Worm (Caenorhabditis elegans) whole organism, L3 larva: ENCODE measurements around the gene fbxa-224.
A peak's percentile ranks its signal among the peaks of the same experiment; 100 is the strongest.

ENCODE experiments used
- R02D3.7 ChIP-seq: fragments of 150-350 bp; optimal IDR thresholded peaks from 2 replicates; lab custom pipeline; 2014; ENCODE audit warnings: missing biosample characterization, missing genetic modification characterization
- ZK546.5 ChIP-seq: sonication (generic microtip); optimal IDR thresholded peaks from 2 replicates; lab custom pipeline; 2017; ENCODE audit warnings: missing biosample characterization, missing genetic modification characterization
- aly-2 ChIP-seq: fragments of 150-350 bp; optimal IDR thresholded peaks from 2 replicates; lab custom pipeline; 2014; ENCODE audit warnings: missing biosample characterization, missing genetic modification characterization
- ama-1 ChIP-seq: fragments of 150-350 bp; optimal IDR thresholded peaks from 2 replicates; lab custom pipeline; 2018
- ceh-16 ChIP-seq: sonication (generic microtip); optimal IDR thresholded peaks from 2 replicates; lab custom pipeline; 2017; ENCODE audit warnings: missing biosample characterization, missing genetic modification characterization
- ceh-28 ChIP-seq: fragments of 150-350 bp; optimal IDR thresholded peaks from 2 replicates; lab custom pipeline; 2014; ENCODE audit warnings: missing biosample characterization, missing genetic modification reagents, missing genetic modification characterization
- ceh-82 ChIP-seq: fragments of 150-350 bp; optimal IDR thresholded peaks from 2 replicates; lab custom pipeline; 2014; ENCODE audit warnings: missing biosample characterization, missing genetic modification characterization
- ceh-9 ChIP-seq: sonication (generic microtip); optimal IDR thresholded peaks from 2 replicates; lab custom pipeline; 2018; ENCODE audit warnings: missing biosample characterization, missing genetic modification characterization
- daf-12 ChIP-seq: fragments of 150-350 bp; optimal IDR thresholded peaks from 2 replicates; lab custom pipeline; 2014; ENCODE audit warnings: missing biosample characterization, missing genetic modification reagents, missing genetic modification characterization
- egl-27 ChIP-seq: sonication (generic microtip); optimal IDR thresholded peaks from 4 replicates; lab custom pipeline; 2017; ENCODE audit warnings: missing biosample characterization, missing genetic modification reagents, missing genetic modification characterization
- egl-5 ChIP-seq: fragments of 150-350 bp; optimal IDR thresholded peaks from 2 replicates; lab custom pipeline; 2017; ENCODE audit warnings: missing biosample characterization, missing genetic modification reagents, missing genetic modification characterization, inconsistent platforms
- elt-1 ChIP-seq: fragments of 150-350 bp; optimal IDR thresholded peaks from 2 replicates; lab custom pipeline; 2014; ENCODE audit warnings: missing biosample characterization, missing genetic modification characterization
- elt-2 ChIP-seq: sonication (generic microtip); optimal IDR thresholded peaks from 2 replicates; lab custom pipeline; 2016; ENCODE audit warnings: missing genetic modification reagents, mild to moderate bottlenecking, missing genetic modification characterization, missing compliant biosample characterization
- elt-3 ChIP-seq, 3 experiments: fragments of 150-350 bp in 1 of 3; sonication (generic microtip) in 2 of 3; optimal IDR thresholded peaks; 2 replicates in 2 of 3; 4 replicates in 1 of 3; lab custom pipeline; 2014 to 2017; ENCODE audit warnings: missing biosample characterization in 3 of 3, missing genetic modification characterization in 3 of 3
- eor-1 ChIP-seq, 2 experiments: fragments of 150-350 bp; optimal IDR thresholded peaks; 2 replicates each; lab custom pipeline; 2014 to 2018; ENCODE audit warnings: missing biosample characterization in 2 of 2, missing genetic modification characterization in 2 of 2
- fkh-10 ChIP-seq: sonication (generic microtip); optimal IDR thresholded peaks from 2 replicates; lab custom pipeline; 2017; ENCODE audit warnings: missing biosample characterization, missing genetic modification reagents, missing genetic modification characterization
- fkh-2 ChIP-seq: fragments of 150-350 bp; optimal IDR thresholded peaks from 2 replicates; lab custom pipeline; 2014; ENCODE audit warnings: missing biosample characterization, missing genetic modification reagents, missing genetic modification characterization
- fos-1 ChIP-seq: fragments of 150-350 bp; optimal IDR thresholded peaks from 2 replicates; lab custom pipeline; 2014; ENCODE audit warnings: missing biosample characterization, missing genetic modification characterization
- hmg-11 ChIP-seq: sonication (generic microtip); optimal IDR thresholded peaks from 2 replicates; lab custom pipeline; 2016; ENCODE audit warnings: missing genetic modification characterization, missing compliant biosample characterization
- jun-1 ChIP-seq: fragments of 150-350 bp; optimal IDR thresholded peaks from 2 replicates; lab custom pipeline; 2014; ENCODE audit warnings: missing biosample characterization, missing genetic modification reagents, missing genetic modification characterization
- lin-15B ChIP-seq: fragments of 150-350 bp; optimal IDR thresholded peaks from 2 replicates; lab custom pipeline; 2014; ENCODE audit warnings: missing biosample characterization, missing genetic modification characterization
- lin-39 ChIP-seq: fragments of 150-350 bp; optimal IDR thresholded peaks from 2 replicates; lab custom pipeline; 2018; ENCODE audit warnings: missing biosample characterization, missing genetic modification reagents, missing genetic modification characterization
- lsy-12 ChIP-seq: sonication (generic microtip); optimal IDR thresholded peaks from 2 replicates; lab custom pipeline; 2016; ENCODE audit warnings: mild to moderate bottlenecking, missing genetic modification characterization, missing compliant biosample characterization
- mdl-1 ChIP-seq: fragments of 150-350 bp; optimal IDR thresholded peaks from 2 replicates; lab custom pipeline; 2014; ENCODE audit warnings: missing biosample characterization, missing genetic modification characterization
- mml-1 ChIP-seq: fragments of 150-350 bp; sonication (generic microtip); optimal IDR thresholded peaks from 3 replicates; lab custom pipeline; 2014; ENCODE audit warnings: missing biosample characterization, missing genetic modification characterization
- nfya-1 ChIP-seq: sonication (generic microtip); optimal IDR thresholded peaks from 2 replicates; lab custom pipeline; 2017; ENCODE audit warnings: missing genetic modification characterization, mild to moderate bottlenecking, missing compliant biosample characterization, antibody characterized with exemption, moderate library complexity; ENCODE audit not compliant: insufficient read depth
- nhr-11 ChIP-seq: fragments of 150-350 bp; optimal IDR thresholded peaks from 2 replicates; lab custom pipeline; 2014; ENCODE audit warnings: missing biosample characterization, missing genetic modification characterization
- nhr-12 ChIP-seq: fragments of 150-350 bp; optimal IDR thresholded peaks from 2 replicates; lab custom pipeline; 2014; ENCODE audit warnings: missing biosample characterization, missing genetic modification characterization
- nhr-23 ChIP-seq: fragments of 150-350 bp; optimal IDR thresholded peaks from 2 replicates; lab custom pipeline; 2014; ENCODE audit warnings: missing biosample characterization, missing genetic modification reagents, missing genetic modification characterization
- nhr-237 ChIP-seq: fragments of 150-350 bp; optimal IDR thresholded peaks from 2 replicates; lab custom pipeline; 2014; ENCODE audit warnings: missing biosample characterization, missing genetic modification characterization
- nhr-25 ChIP-seq: sonication (generic microtip); optimal IDR thresholded peaks from 2 replicates; lab custom pipeline; 2017; ENCODE audit warnings: missing biosample characterization, missing genetic modification characterization
- nhr-28 ChIP-seq: fragments of 150-350 bp; optimal IDR thresholded peaks from 2 replicates; lab custom pipeline; 2014; ENCODE audit warnings: missing biosample characterization, missing genetic modification characterization
- nhr-43 ChIP-seq: sonication (generic microtip); optimal IDR thresholded peaks from 2 replicates; lab custom pipeline; 2016; ENCODE audit warnings: mild to moderate bottlenecking, missing genetic modification characterization, missing compliant biosample characterization; ENCODE audit not compliant: poor library complexity, severe bottlenecking
- nhr-67 ChIP-seq: fragments of 150-350 bp; optimal IDR thresholded peaks from 2 replicates; lab custom pipeline; 2014; ENCODE audit warnings: missing biosample characterization, missing genetic modification characterization
- nhr-76 ChIP-seq: fragments of 150-350 bp; sonication (generic microtip); optimal IDR thresholded peaks from 5 replicates; lab custom pipeline; 2014; ENCODE audit warnings: missing biosample characterization, missing genetic modification characterization
- nhr-77 ChIP-seq: fragments of 150-350 bp; optimal IDR thresholded peaks from 2 replicates; lab custom pipeline; 2014; ENCODE audit warnings: missing biosample characterization, missing genetic modification characterization
- pha-4 ChIP-seq: fragments of 150-350 bp; optimal IDR thresholded peaks from 2 replicates; lab custom pipeline; 2014; ENCODE audit warnings: missing biosample characterization, missing genetic modification reagents, missing genetic modification characterization
- pqm-1 ChIP-seq: fragments of 150-350 bp; optimal IDR thresholded peaks from 2 replicates; lab custom pipeline; 2017; ENCODE audit warnings: missing biosample characterization, missing genetic modification characterization, inconsistent platforms
- sea-2 ChIP-seq: fragments of 150-350 bp; sonication (generic microtip); optimal IDR thresholded peaks from 4 replicates; lab custom pipeline; 2014; ENCODE audit warnings: missing biosample characterization, missing genetic modification reagents, missing genetic modification characterization
- skn-1 ChIP-seq: fragments of 150-350 bp; optimal IDR thresholded peaks from 2 replicates; lab custom pipeline; 2014; ENCODE audit warnings: missing biosample characterization, missing genetic modification characterization
- snpc-4 ChIP-seq: fragments of 150-350 bp; optimal IDR thresholded peaks from 2 replicates; lab custom pipeline; 2014; ENCODE audit warnings: missing biosample characterization, missing genetic modification characterization
- tbx-2 ChIP-seq: sonication (generic microtip); optimal IDR thresholded peaks from 2 replicates; lab custom pipeline; 2016; ENCODE audit warnings: mild to moderate bottlenecking, missing genetic modification characterization, missing compliant biosample characterization
- unc-39 ChIP-seq: sonication (generic microtip); optimal IDR thresholded peaks from 4 replicates; lab custom pipeline; 2017; ENCODE audit warnings: missing biosample characterization, missing genetic modification characterization
- unc-62 ChIP-seq: fragments of 150-350 bp; sonication (generic microtip); optimal IDR thresholded peaks from 4 replicates; lab custom pipeline; 2014; ENCODE audit warnings: missing biosample characterization, missing genetic modification reagents, missing genetic modification characterization
- zag-1 ChIP-seq: fragments of 150-350 bp; optimal IDR thresholded peaks from 2 replicates; lab custom pipeline; 2014; ENCODE audit warnings: missing biosample characterization, missing genetic modification characterization
- ztf-11 ChIP-seq: fragments of 150-350 bp; optimal IDR thresholded peaks from 2 replicates; lab custom pipeline; 2014; ENCODE audit warnings: missing biosample characterization, missing genetic modification characterization
- ztf-4 ChIP-seq: fragments of 150-350 bp; optimal IDR thresholded peaks from 2 replicates; lab custom pipeline; 2014; ENCODE audit warnings: missing biosample characterization, missing genetic modification characterization

fbxa-224 gene

DNA sequence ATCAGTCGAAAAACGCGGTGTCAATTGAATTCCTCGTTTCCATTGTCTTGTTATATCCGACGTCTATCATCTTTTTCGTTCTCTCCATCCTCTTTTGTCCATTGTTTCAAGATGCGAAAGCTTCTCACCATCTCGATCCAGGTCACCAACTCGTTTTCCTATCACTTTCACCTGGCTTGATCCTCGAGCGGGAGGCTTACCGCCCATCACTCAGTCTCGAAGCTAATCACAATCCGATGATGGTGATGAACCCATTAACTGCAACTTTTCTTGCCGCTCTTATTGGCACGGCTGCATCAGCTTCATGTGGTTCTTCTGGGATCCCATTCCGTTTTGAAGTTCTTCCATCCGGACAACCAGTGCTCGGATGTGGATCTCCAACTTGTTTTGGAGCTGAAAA lies 17.0 kb downstream of the fbxa-224 start, which contains the start of gene wrt-1:
Gene wrt-1, plus strand, starts transcription at position 53 of the 400 bp plus-strand sequence.
- TF ChIP-seq fkh-2 (tag; lab: Kevin White, UChicago) = no peak
- peak; percentile 19 for TF ChIP-seq ama-1 (lab: Kevin White, UChicago)
- TF ChIP-seq nhr-23 = peak; percentile 41
- TF ChIP-seq elt-3 (tag; optimal IDR thresholded peaks at IDR 0.05; lab: Kevin White, UChicago) = no peak

- no peak for TF ChIP-seq fkh-2 (tag; lab: Kevin White, UChicago)
- peak; percentile 87 for TF ChIP-seq nfya-1 (tag; lab: Kevin White, UChicago)
- peak; percentile 35 for TF ChIP-seq ztf-4
- TF ChIP-seq elt-3 (tag; optimal IDR thresholded peaks at IDR 0.05; lab: Kevin White, UChicago) = peak; percentile 1 to 61 (median 49)
- peak; percentile 34 for TF ChIP-seq unc-62 (GFP tag; lab: Kevin White, UChicago)
- peak; percentile 58 for TF ChIP-seq lin-15B
- TF ChIP-seq tbx-2 = peak; percentile 62
- peak; percentile 35 for TF ChIP-seq snpc-4 (tag; lab: Kevin White, UChicago)
- TF ChIP-seq skn-1 (tag; lab: Kevin White, UChicago) = peak; percentile 71
- no peak for TF ChIP-seq ceh-16 (tag; lab: Kevin White, UChicago)
- TF ChIP-seq ceh-9 = no peak
- peak; percentile 92 for TF ChIP-seq nhr-23
- TF ChIP-seq daf-12 (tag; lab: Kevin White, UChicago) = no peak
- TF ChIP-seq nhr-237 (tag; lab: Kevin White, UChicago) = no peak
- no peak for TF ChIP-seq zag-1 (tag; lab: Kevin White, UChicago)
- peak; percentile 60 for TF ChIP-seq fos-1 (tag; lab: Kevin White, UChicago)
- peak; percentile 86 for TF ChIP-seq nhr-25 (tag; lab: Kevin White, UChicago)
- TF ChIP-seq hmg-11 (tag; lab: Kevin White, UChicago) = no peak
- peak; percentile 20 for TF ChIP-seq elt-1 (tag; lab: Kevin White, UChicago)
- peak; percentile 53 for TF ChIP-seq mdl-1 (tag; lab: Kevin White, UChicago)
- no peak for TF ChIP-seq nhr-12 (tag; lab: Kevin White, UChicago)
- peak; percentile 51 for TF ChIP-seq egl-5 (tag; lab: Kevin White, UChicago)
- no peak for TF ChIP-seq ZK546.5 (tag; lab: Kevin White, UChicago)
- TF ChIP-seq unc-39 (tag; lab: Kevin White, UChicago) = no peak
- TF ChIP-seq aly-2 (tag; lab: Kevin White, UChicago) = no peak
- TF ChIP-seq sea-2 (GFP tag; lab: Kevin White, UChicago) = no peak
- peak; percentile 94 for TF ChIP-seq elt-2 (tag; lab: Kevin White, UChicago)
- no peak for TF ChIP-seq ama-1 (lab: Kevin White, UChicago)
- TF ChIP-seq nhr-76 (tag; lab: Kevin White, UChicago) = no peak
- TF ChIP-seq mml-1 = peak; percentile 75
- TF ChIP-seq pqm-1 (tag; lab: Kevin White, UChicago) = peak; percentile 73
- TF ChIP-seq R02D3.7 = no peak
- TF ChIP-seq nhr-43 (tag; lab: Kevin White, UChicago) = peak; percentile 91
- peak; percentile 93 for TF ChIP-seq jun-1 (tag; lab: Kevin White, UChicago)
- peak; percentile 84 for TF ChIP-seq pha-4 (tag; lab: Kevin White, UChicago)
- TF ChIP-seq ceh-82 (tag; lab: Kevin White, UChicago) = no peak
- peak; percentile 77 for TF ChIP-seq egl-27 (tag; lab: Kevin White, UChicago)
- peak; percentile 60 for TF ChIP-seq ceh-28 (tag; lab: Kevin White, UChicago)
- TF ChIP-seq ztf-11 (tag; lab: Kevin White, UChicago) = no peak
- TF ChIP-seq fkh-10 (GFP tag; lab: Kevin White, UChicago) = no peak
- no peak for TF ChIP-seq nhr-67 (tag; lab: Kevin White, UChicago)
- TF ChIP-seq lsy-12 = peak; percentile 84
- TF ChIP-seq nhr-77 (tag; lab: Kevin White, UChicago) = no peak
- peak; percentile 67 for TF ChIP-seq lin-39 (tag; lab: Kevin White, UChicago)
- TF ChIP-seq eor-1 (tag; optimal IDR thresholded peaks at IDR 0.05; lab: Kevin White, UChicago) = no peak
- TF ChIP-seq nhr-28 = no peak
- TF ChIP-seq nhr-11 (tag; lab: Kevin White, UChicago) = peak; percentile 80
- TF ChIP-seq, all 47 proteins: peak for 25
Measured at ce11 chrII:7529078-7529683, 18.8 kb downstream of the fbxa-224 start, which contains the start of gene ZK1290.5. TSS of gene ZK1290.5 (plus strand) at chrII:7529643.
